Worm (Caenorhabditis elegans) whole organism, L3 larva: ENCODE data around the gene F49F1.15.

Experiments
- elt-2 ChIP-seq: sonication (generic microtip); optimal IDR thresholded peaks from 2 replicates; lab custom pipeline; 2016; ENCODE audit warnings: missing genetic modification reagents, mild to moderate bottlenecking, missing genetic modification characterization, missing compliant biosample characterization
- mdl-1 ChIP-seq: fragments of 150-350 bp; optimal IDR thresholded peaks from 2 replicates; lab custom pipeline; 2014; ENCODE audit warnings: missing biosample characterization, missing genetic modification characterization
- nhr-12 ChIP-seq: fragments of 150-350 bp; optimal IDR thresholded peaks from 2 replicates; lab custom pipeline; 2014; ENCODE audit warnings: missing biosample characterization, missing genetic modification characterization
- nhr-76 ChIP-seq: fragments of 150-350 bp; sonication (generic microtip); optimal IDR thresholded peaks from 5 replicates; lab custom pipeline; 2014; ENCODE audit warnings: missing biosample characterization, missing genetic modification characterization
- pqm-1 ChIP-seq: fragments of 150-350 bp; optimal IDR thresholded peaks from 2 replicates; lab custom pipeline; 2017; ENCODE audit warnings: missing biosample characterization, missing genetic modification characterization, inconsistent platforms
- unc-62 ChIP-seq: fragments of 150-350 bp; sonication (generic microtip); optimal IDR thresholded peaks from 4 replicates; lab custom pipeline; 2014; ENCODE audit warnings: missing biosample characterization, missing genetic modification reagents, missing genetic modification characterization

ce11 chrIV:4099773-4100172 is 14.7 kb downstream of the F49F1.15 start:
- no peak for TF ChIP-seq mdl-1 (tag; lab: Kevin White, UChicago)
- TF ChIP-seq nhr-12 (tag; lab: Kevin White, UChicago): no peak
- no peak for TF ChIP-seq nhr-76 (tag; lab: Kevin White, UChicago)
- no peak for TF ChIP-seq pqm-1 (tag; lab: Kevin White, UChicago)
- no peak for TF ChIP-seq elt-2 (tag; lab: Kevin White, UChicago)
- no peak for TF ChIP-seq unc-62 (GFP tag; lab: Kevin White, UChicago)
